Fruit fly (Drosophila melanogaster): ENCODE measurements around the gene CG4496.

Gene CG4496

dm6 chr2L:7217059-7217458 is 27.2 kb upstream of the CG4496 start (continued):
- TF ChIP-seq caup (GFP tag; optimal IDR thresholded peaks at IDR 0.05; ENCODE audit: severe bottlenecking) (no peak), disco-r (GFP tag; optimal IDR thresholded peaks at IDR 0.05) (no peak), CG6254 (GFP tag; optimal IDR thresholded peaks at IDR 0.05) (no peak), Hand (GFP tag; optimal IDR thresholded peaks at IDR 0.05) (no peak), Awh (GFP tag; IDR thresholded peaks at IDR 0.05) (no peak), CG14014 (GFP tag; IDR thresholded peaks at IDR 0.05) (peak; percentile 23; the same call in 1 of the 2 replicates), Fer2 (tag; optimal IDR thresholded peaks at IDR 0.05) (no peak), scrt (GFP tag; optimal IDR thresholded peaks at IDR 0.05) (peak; percentile 51), Pdp1 (GFP tag; optimal IDR thresholded peaks at IDR 0.05) (no peak), Sox102F (GFP tag; optimal IDR thresholded peaks at IDR 0.05) (no peak), CG13894 (tag; optimal IDR thresholded peaks at IDR 0.05) (peak; percentile 69), dimm (GFP tag; IDR thresholded peaks at IDR 0.05) (no peak)

dm6 chr2L:7216272-7216671 is 26.5 kb upstream of the CG4496 start:
- TF ChIP-seq sr (GFP tag; IDR thresholded peaks at IDR 0.05), result no peak
- peak; percentile 3 for TF ChIP-seq CG15514 (GFP tag; optimal IDR thresholded peaks at IDR 0.05)
- TF ChIP-seq cad (GFP tag; optimal IDR thresholded peaks at IDR 0.05), result no peak
- TF ChIP-seq CG13424 (tag; optimal IDR thresholded peaks at IDR 0.05), result no peak
- TF ChIP-seq CG3838 (GFP tag; optimal IDR thresholded peaks at IDR 0.05), result no peak
- peak; percentile 26 for TF ChIP-seq sens (GFP tag)
- TF ChIP-seq CG9215 (GFP tag; IDR thresholded peaks at IDR 0.05), result no peak
- no peak for TF ChIP-seq nerfin-1 (tag; optimal IDR thresholded peaks at IDR 0.05)
- no peak for TF ChIP-seq ato (GFP tag; IDR thresholded peaks at IDR 0.05; ENCODE audit: partially characterized antibody)
- TF ChIP-seq sd (tag; optimal IDR thresholded peaks at IDR 0.05), result peak; percentile 10
- TF ChIP-seq da (GFP tag; optimal IDR thresholded peaks at IDR 0.05), result no peak
- TF ChIP-seq run (tag; optimal IDR thresholded peaks at IDR 0.05), result peak; percentile 4
- TF ChIP-seq Sox102F (GFP tag; optimal IDR thresholded peaks at IDR 0.05), result no peak
- TF ChIP-seq gce (GFP tag; IDR thresholded peaks at IDR 0.05), result no peak
- no peak for TF ChIP-seq inv (GFP tag; IDR thresholded peaks at IDR 0.05; ENCODE audit: partially characterized antibody)
- peak; percentile 90 for TF ChIP-seq exex (tag; optimal IDR thresholded peaks at IDR 0.05)
- peak; percentile 1 for TF ChIP-seq Med (GFP tag)
- no peak for TF ChIP-seq nau (GFP tag; optimal IDR thresholded peaks at IDR 0.05)
- peak; percentile 4 for TF ChIP-seq CG1233 (GFP tag; optimal IDR thresholded peaks at IDR 0.05)
- no peak for TF ChIP-seq Meics (GFP tag; optimal IDR thresholded peaks at IDR 0.05)
- TF ChIP-seq ab (GFP tag; optimal IDR thresholded peaks at IDR 0.05), result no peak
- TF ChIP-seq toy (GFP tag; IDR thresholded peaks at IDR 0.05), result no peak
- TF ChIP-seq GATAe (GFP tag; conservative IDR thresholded peaks at IDR 0.05), result peak; percentile 50; the same call in 1 of the 2 replicates
- peak; percentile 22 for TF ChIP-seq sug (tag; optimal IDR thresholded peaks at IDR 0.05)
- TF ChIP-seq mirr (GFP tag; optimal IDR thresholded peaks at IDR 0.05), result peak; percentile 77
- TF ChIP-seq grn (GFP tag; optimal IDR thresholded peaks at IDR 0.05), result peak; percentile 4
- TF ChIP-seq Tbp (GFP tag; optimal IDR thresholded peaks at IDR 0.05), result no peak

- TF ChIP-seq HLH54F (GFP tag; optimal IDR thresholded peaks at IDR 0.05) (no peak), CG13894 (tag; optimal IDR thresholded peaks at IDR 0.05) (no peak), YL-1 (GFP tag; optimal IDR thresholded peaks at IDR 0.05) (no peak), lilli (GFP tag; optimal IDR thresholded peaks at IDR 0.05) (no peak), nerfin-2 (GFP tag; IDR thresholded peaks at IDR 0.05; ENCODE audit: partially characterized antibody) (no peak), cas (GFP tag; IDR thresholded peaks at IDR 0.05) (no peak), unpg (GFP tag; optimal IDR thresholded peaks at IDR 0.05) (peak; percentile 28), Usf (GFP tag; optimal IDR thresholded peaks at IDR 0.05) (no peak), wek (GFP tag; optimal IDR thresholded peaks at IDR 0.05) (peak; percentile 47), Dfd (GFP tag; optimal IDR thresholded peaks at IDR 0.05) (no peak), ewg (GFP tag; optimal IDR thresholded peaks at IDR 0.05) (no peak), CG32532 (GFP tag; IDR thresholded peaks at IDR 0.05) (no peak), chinmo (GFP tag; IDR thresholded peaks at IDR 0.05; ENCODE audit: partially characterized antibody) (no peak), Blimp-1 (GFP tag; optimal IDR thresholded peaks at IDR 0.05) (peak; percentile 9)
Measured at dm6 chr2L:7215657-7216056, 25.8 kb upstream of the CG4496 start.

Measured in whole organism, embryonic.